Worm (Caenorhabditis elegans): Measurements from ENCODE around the gene Y57G11B.5.

The Y57G11B.5 gene

DNA sequence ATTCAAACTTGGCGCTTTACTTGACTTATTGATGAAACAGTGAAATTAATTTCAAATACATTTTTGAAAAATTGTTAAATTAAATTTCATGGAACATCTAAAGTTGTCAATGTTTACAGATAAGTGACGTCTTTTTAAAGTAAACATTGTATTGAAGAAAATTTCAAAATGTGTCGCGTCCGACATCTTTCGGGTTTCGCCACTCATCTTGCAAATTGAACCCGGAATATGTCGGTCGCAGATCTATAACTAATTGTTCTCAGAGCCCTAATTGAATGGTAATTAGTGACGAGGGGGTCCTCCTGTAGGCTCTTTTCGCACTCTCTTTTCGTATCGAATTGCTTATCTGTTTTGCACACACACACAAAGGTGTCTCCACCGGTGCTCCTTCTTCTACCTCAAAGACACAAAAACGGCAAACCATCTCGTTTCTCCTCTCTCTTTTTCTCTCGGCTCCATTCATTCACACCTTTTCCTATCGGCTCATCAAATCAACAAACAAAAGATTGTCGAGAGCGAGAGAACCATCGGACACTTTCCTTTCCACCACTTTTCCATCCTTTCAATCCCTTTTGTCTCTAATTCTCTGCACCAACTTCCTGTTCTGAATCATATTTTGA, 11.9 kb upstream of the Y57G11B.5 start:
- TF ChIP-seq dao-5 (tag; optimal IDR thresholded peaks at IDR 0.05) (no peak), him-1 (tag; optimal IDR thresholded peaks at IDR 0.05) (no peak), W03F9.2 (tag; optimal IDR thresholded peaks at IDR 0.05) (no peak)

DNA sequence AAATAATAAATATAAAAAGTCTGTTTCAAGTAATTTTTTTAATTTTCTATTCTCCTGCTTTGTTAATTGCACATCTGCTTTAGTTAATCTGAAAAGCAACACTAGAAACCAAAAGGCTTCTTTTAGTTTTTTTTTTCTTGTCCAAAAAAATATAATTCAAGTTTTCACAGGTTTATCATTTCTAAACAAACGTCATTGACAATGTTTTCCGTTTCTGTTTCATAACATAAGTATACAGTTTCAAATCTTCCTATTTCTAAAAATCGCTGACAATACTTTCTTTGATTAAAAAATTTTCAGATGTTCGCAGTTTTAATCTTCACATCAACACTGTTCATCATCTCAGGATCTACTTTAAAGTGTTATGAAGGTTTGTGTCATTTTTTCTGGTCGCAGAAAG, 9.6 kb upstream of the Y57G11B.5 start, which contains the start of gene Y57G11B.2:
Gene Y57G11B.2, plus strand, starts transcription at position 301 of the 400 bp plus-strand sequence.
- TF ChIP-seq him-1 (tag; optimal IDR thresholded peaks at IDR 0.05) (no peak), W03F9.2 (tag; optimal IDR thresholded peaks at IDR 0.05) (no peak)

DNA sequence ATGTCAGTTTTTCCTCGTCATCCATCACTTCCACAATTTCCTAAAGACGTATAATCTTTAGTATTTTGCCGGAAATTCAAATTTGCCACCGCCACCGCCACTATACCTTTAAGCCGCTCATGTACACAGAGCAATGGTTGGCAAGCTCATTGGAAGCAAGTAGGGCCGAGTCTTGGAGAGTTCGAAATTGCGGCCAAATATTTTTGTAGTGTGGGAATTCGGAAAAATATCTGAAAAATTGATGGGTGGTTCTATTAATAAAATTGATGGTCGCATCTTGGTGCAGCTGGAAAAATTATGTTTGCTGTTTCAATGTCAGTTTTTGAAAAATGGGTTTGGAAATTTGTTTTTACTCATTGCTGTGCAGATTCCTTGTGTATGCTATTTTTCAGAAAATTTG, 3.0 kb upstream of the Y57G11B.5 start:
- TF ChIP-seq dao-5 (tag; optimal IDR thresholded peaks at IDR 0.05), result no peak
- TF ChIP-seq W03F9.2 (tag; optimal IDR thresholded peaks at IDR 0.05), result no peak
- TF ChIP-seq him-1 (tag; optimal IDR thresholded peaks at IDR 0.05), result no peak

DNA sequence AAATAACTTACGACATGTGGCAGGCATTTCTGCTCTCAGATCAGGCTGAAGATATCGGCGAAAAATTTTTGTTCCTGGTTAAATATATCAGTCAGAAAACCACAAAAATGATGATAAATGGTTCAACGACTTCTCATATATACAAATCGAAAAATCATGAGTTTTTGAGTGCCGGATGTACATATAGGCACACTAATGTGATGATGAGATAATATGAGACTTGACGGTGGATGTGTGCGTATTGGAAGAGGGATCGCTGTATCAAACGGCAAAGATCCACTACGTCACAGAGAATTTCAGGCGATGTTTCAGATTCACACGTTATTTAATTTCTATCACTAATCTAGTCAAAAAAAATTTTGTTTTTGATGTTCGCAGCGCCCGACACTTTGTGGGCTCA, 2.0 kb upstream of the Y57G11B.5 start, which contains the start of gene glb-34:
Gene glb-34, minus strand, starts transcription at position 101 of the 400 bp plus-strand sequence.
- TF ChIP-seq him-1 (tag; optimal IDR thresholded peaks at IDR 0.05) (no peak), W03F9.2 (tag; optimal IDR thresholded peaks at IDR 0.05) (no peak), dao-5 (tag; optimal IDR thresholded peaks at IDR 0.05) (no peak)

DNA sequence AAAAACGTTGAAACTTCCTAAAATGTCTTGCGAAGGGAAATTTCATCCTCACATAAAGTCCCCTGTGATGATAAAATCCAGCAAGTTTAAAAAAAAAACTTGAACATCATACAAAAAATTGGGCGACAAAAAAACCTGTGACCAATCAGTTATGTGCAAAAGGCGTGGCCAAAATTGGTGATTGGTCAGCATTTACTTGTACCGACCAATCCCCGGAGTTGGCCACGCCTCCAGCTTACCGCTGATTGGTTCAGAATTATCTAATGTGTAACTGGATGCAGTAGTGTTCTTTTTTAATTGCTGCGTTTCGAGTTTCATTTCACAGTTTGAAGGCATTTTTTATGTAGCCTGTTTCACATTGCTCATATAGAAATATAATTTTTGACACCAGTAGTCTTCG, 1.6 kb upstream of the Y57G11B.5 start:
- TF ChIP-seq W03F9.2 (tag; optimal IDR thresholded peaks at IDR 0.05) (no peak), dao-5 (tag; optimal IDR thresholded peaks at IDR 0.05) (no peak), him-1 (tag; optimal IDR thresholded peaks at IDR 0.05) (no peak)

DNA sequence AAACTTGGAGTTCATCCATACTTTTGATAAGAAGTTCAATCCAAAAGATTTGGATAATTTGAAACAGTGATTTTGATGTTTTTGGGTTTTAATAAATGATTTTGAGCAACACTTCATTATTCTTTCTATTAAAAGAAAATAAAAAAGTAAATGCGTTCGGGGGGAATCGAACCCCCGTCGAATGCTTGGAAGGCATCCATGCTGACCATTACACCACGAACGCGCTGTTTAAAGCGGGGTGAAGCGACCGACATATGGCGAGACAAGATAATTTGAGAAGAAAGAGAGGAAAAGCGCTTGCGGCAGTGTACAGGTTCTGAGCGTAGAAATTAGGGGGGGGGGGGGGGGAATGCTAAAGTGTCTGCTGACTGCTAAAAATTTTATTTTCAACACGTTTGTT, 1.9 kb downstream of the Y57G11B.5 start:
- TF ChIP-seq him-1 (tag; optimal IDR thresholded peaks at IDR 0.05) (no peak), W03F9.2 (tag; optimal IDR thresholded peaks at IDR 0.05) (no peak), dao-5 (tag; optimal IDR thresholded peaks at IDR 0.05) (no peak)

DNA sequence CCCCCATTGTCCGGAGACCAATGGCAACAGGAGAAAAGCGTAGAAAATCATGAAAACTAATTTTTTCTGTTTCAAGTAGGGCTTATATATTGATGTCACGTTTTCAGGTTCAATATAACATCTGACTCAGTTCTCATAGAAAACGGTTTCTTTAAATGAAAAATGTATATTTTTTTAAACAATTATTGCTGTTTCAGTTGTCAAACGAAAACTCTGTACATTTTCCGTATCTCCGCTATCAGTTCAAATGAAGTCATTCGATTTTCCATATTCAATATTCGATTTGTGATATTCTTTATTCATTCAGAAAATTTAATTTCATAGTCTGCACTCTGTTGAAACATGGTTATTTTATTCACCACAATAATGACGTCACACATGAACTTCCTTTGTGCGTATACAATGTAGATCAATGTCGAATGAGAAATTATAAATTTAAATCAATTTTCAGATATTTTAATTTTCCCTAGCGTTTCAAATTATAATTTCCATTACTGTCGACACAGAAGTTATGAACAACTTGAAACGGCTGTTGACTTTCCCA, 4.1 kb downstream of the Y57G11B.5 start, which contains the start of gene Y57G11B.8:
Gene Y57G11B.8, minus strand, starts transcription at position 51 of the 544 bp plus-strand sequence.
- TF ChIP-seq dao-5 (tag; optimal IDR thresholded peaks at IDR 0.05), result no peak
- TF ChIP-seq him-1 (tag; optimal IDR thresholded peaks at IDR 0.05), result no peak
- no peak for TF ChIP-seq W03F9.2 (tag; optimal IDR thresholded peaks at IDR 0.05)

DNA sequence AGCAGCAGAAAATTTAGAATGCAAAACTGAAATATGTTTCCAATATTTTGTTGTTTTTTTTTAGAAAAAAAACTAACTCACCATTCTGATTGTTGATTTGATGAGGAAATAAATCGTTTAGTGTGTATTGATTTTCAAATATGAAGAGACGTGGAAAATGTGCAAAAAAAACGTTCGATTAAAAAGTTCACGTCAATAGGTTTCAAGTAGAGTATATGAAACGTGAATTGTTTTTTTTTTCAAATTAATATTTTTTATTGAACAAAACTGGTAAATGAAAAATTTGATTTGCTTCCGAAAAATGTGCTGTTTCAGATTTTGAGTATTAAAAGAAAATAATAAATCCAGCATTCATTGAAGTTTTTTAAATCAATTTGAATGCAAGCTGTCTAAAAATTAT, 6.3 kb downstream of the Y57G11B.5 start, which contains the start of gene irld-18:
Gene irld-18, minus strand, starts transcription at position 101 of the 400 bp plus-strand sequence.
- TF ChIP-seq W03F9.2 (tag; optimal IDR thresholded peaks at IDR 0.05) (no peak), him-1 (tag; optimal IDR thresholded peaks at IDR 0.05) (no peak)

DNA sequence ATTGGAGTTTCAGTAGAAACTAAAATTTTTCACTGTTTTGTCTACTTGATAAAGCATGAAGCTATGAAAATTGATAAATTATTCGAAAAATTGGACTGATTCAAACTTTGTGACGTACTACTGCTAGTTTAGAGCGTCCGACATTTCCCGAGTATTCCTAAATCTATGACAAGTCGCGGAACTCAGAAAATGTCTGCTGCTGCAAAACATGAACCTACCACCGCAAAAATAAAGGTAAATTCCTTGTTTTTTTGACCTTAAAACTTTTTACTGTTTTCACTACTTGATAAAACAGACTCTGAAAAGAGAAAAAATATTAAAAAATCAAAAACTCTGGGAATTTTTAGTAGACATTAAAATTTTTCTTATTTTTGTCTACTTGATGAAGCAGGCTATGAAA, 12.1 kb downstream of the Y57G11B.5 start:
- TF ChIP-seq him-1 (tag; optimal IDR thresholded peaks at IDR 0.05), result no peak
- no peak for TF ChIP-seq dao-5 (tag; optimal IDR thresholded peaks at IDR 0.05)
- no peak for TF ChIP-seq W03F9.2 (tag; optimal IDR thresholded peaks at IDR 0.05)

DNA sequence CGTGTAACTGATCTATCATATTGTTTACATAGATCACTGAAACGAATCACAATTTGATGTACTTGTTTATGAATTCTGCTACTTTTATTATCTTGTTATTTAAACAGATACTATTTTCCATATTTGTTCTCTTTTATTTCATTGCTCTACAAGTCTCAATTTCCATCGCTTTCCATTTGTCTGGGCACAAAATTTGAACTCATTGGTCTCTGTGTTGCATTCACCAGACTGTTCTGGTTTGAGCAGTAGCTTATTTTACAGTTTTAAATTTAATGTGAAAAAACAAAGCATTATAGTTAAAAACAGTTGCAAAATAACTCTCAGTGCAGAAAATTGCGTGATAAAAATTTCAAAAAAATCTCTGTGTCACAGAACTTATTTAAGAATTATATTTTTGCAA, 13.0 kb downstream of the Y57G11B.5 start:
- no peak for TF ChIP-seq W03F9.2 (tag; optimal IDR thresholded peaks at IDR 0.05)
- TF ChIP-seq him-1 (tag; optimal IDR thresholded peaks at IDR 0.05), result no peak
- TF ChIP-seq dao-5 (tag; optimal IDR thresholded peaks at IDR 0.05), result no peak

DNA sequence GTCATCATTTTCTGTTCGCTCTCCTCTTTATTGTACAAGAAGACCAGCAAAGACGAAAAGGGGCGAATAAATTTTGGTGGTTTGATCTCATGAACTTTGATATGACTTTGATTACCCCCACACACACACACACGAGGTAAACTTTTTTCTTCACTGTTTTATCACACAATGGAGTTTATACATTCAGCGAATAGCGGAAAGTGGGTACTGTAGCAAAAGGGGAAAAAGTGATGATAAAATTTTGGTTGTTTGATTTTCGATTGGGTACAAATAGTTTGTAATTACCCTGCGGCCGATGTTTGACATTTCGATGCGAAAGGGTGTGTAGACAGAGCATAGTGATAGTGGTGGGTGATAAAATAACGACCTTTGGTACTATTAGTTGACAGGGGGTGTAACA, 19.6 kb downstream of the Y57G11B.5 start:
- TF ChIP-seq W03F9.2 (tag; optimal IDR thresholded peaks at IDR 0.05) (peak; percentile 64), him-1 (tag; optimal IDR thresholded peaks at IDR 0.05) (no peak)

DNA sequence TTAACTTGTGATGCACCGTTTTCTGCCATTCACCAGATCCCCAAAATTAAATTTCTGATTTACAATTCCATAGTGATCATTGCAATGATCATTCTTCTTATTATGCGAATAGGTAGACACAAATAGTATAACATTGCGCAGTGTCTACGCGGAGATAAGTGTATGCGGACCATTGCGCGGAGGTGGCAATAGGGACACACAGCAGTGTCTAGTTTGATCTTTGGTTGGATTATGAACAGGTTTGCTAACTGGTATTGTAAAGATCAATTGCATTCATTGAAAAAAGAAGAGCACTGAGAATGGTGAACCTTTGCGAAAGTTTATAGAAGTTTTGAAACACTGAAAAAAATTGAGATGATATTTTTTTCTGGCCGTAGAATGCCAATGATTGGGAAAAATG, 24.7 kb downstream of the Y57G11B.5 start:
- TF ChIP-seq W03F9.2 (tag; optimal IDR thresholded peaks at IDR 0.05) (no peak), dao-5 (tag; optimal IDR thresholded peaks at IDR 0.05) (no peak), him-1 (tag; optimal IDR thresholded peaks at IDR 0.05) (no peak)

DNA sequence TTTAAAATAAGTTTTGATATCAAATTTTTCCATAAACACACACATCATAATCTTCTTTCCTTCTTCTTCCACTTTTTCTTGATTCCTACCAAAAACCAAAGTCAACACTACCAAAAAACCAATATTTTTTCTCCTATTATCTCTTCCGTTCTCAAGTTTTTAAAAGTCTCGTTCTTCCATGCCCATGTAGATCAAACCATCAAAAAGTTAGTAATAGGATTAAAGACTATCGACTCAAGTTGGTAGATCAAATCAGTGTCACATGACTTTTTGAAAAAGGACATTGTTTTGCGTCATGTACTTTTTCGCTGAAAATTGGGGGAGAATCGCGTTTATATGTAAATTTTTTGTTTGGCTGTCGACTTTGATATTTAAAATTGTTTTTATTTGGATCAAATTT, 28.4 kb downstream of the Y57G11B.5 start:
- TF ChIP-seq W03F9.2 (tag; optimal IDR thresholded peaks at IDR 0.05) (no peak), him-1 (tag; optimal IDR thresholded peaks at IDR 0.05) (no peak), dao-5 (tag; optimal IDR thresholded peaks at IDR 0.05) (no peak)

DNA sequence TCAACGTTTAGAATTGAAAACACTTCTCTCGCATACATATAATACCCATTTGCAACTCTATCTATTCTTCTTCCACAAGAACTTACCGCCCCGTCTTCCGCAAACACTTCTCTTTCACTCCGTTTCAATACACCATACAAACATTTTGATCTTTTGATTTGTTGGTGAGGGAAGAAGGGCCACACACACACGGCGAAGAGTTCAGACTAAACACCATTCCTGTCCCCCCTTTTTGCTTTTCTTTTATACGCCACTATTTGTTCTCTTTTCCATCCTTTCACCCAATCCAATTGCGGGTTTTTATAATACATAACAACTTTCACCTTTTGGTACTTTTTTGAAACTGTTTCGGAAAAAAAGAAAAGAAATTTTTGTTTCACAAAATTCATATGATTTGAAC, 30.5 kb downstream of the Y57G11B.5 start:
- no peak for TF ChIP-seq W03F9.2 (tag; optimal IDR thresholded peaks at IDR 0.05)

DNA sequence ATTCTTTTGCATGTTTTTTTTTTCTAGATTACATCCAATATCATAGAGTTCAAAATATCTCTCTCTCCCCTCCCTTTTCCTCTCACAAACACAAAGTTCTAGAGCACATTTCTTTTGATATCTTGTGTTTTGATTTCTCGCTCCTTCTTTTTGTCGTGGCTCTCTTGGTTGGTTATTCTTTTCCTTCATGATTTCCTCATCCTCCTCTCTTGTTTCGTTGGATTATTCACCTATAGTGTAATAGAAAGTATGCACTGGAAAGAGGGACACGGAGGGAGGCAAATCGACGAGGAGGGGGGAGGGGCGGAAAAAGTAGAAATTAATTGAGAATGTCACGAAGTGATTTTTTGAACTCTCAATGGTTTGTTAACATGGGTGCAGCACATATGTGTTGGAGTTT, 31.9 kb downstream of the Y57G11B.5 start:
- TF ChIP-seq dao-5 (tag; optimal IDR thresholded peaks at IDR 0.05), result no peak
- TF ChIP-seq him-1 (tag; optimal IDR thresholded peaks at IDR 0.05), result no peak
- TF ChIP-seq W03F9.2 (tag; optimal IDR thresholded peaks at IDR 0.05), result no peak

Data from whole organism, L4/young adult.